Worm (Caenorhabditis elegans) whole organism, early embryonic: ENCODE results near the gene hal-2.
"Not testable (repeated sequence)": the region's sequence is repeated elsewhere in the genome, so short reads cannot be mapped to it uniquely, and the experiment has no call there.

Source experiments
- B0310.2 ChIP-seq: sonication (generic microtip); optimal IDR thresholded peaks from 2 replicates; lab custom pipeline; 2016; ENCODE audit warnings: mild to moderate bottlenecking, missing genetic modification characterization, missing compliant biosample characterization
- F13C5.2 ChIP-seq: sonication (generic microtip); optimal IDR thresholded peaks from 2 replicates; lab custom pipeline; 2017; ENCODE audit warnings: mild to moderate bottlenecking, missing genetic modification characterization, inconsistent platforms, missing compliant biosample characterization
- aly-1 ChIP-seq: sonication (generic microtip); optimal IDR thresholded peaks from 2 replicates; lab custom pipeline; 2016; ENCODE audit warnings: missing genetic modification characterization, missing compliant biosample characterization
- ama-1 ChIP-seq: fragments of 150-350 bp; optimal IDR thresholded peaks from 2 replicates; lab custom pipeline; 2014
- ceh-13 ChIP-seq: fragments of 200-800 bp; sonication (Bioruptor generic); optimal IDR thresholded peaks from 2 replicates; lab custom pipeline; 2018; ENCODE audit warnings: mild to moderate bottlenecking, missing genetic modification characterization, missing compliant biosample characterization
- ceh-36 ChIP-seq: sonication (generic microtip); optimal IDR thresholded peaks from 2 replicates; lab custom pipeline; 2016; ENCODE audit warnings: missing genetic modification characterization, inconsistent platforms, missing compliant biosample characterization
- ets-7 ChIP-seq: sonication (generic microtip); optimal IDR thresholded peaks from 2 replicates; lab custom pipeline; 2016; ENCODE audit warnings: missing genotype, missing genetic modification characterization, missing compliant biosample characterization
- flt-1 ChIP-seq: fragments of 200-800 bp; sonication (Bioruptor generic); IDR thresholded peaks from 2 replicates; pipeline ENCODE4 v1.3.6; 2022; ENCODE audit warnings: missing genetic modification characterization, missing compliant biosample characterization
- hmbx-1 ChIP-seq: sonication (generic microtip); optimal IDR thresholded peaks from 2 replicates; lab custom pipeline; 2016; ENCODE audit warnings: mild to moderate bottlenecking, missing genetic modification characterization, missing compliant biosample characterization
- hmg-4 ChIP-seq: fragments of 200-800 bp; sonication (Bioruptor generic); optimal IDR thresholded peaks from 2 replicates; lab custom pipeline; 2018; ENCODE audit warnings: mild to moderate bottlenecking, missing genetic modification characterization, missing compliant biosample characterization
- hnd-1 ChIP-seq: sonication (generic microtip); optimal IDR thresholded peaks from 2 replicates; lab custom pipeline; 2016; ENCODE audit warnings: missing genetic modification characterization, missing compliant biosample characterization
- pes-1 ChIP-seq: fragments of 200-800 bp; sonication (Bioruptor generic); IDR thresholded peaks from 2 replicates; pipeline ENCODE4 v1.3.6; 2022; ENCODE audit warnings: missing genetic modification reagents, missing genetic modification characterization, missing compliant biosample characterization
- scrt-1 ChIP-seq: fragments of 200-800 bp; sonication (Bioruptor generic); IDR thresholded peaks from 2 replicates; pipeline ENCODE4 v1.3.6; 2022; ENCODE audit warnings: missing genetic modification characterization, missing compliant biosample characterization
- sea-1 ChIP-seq: fragments of 200-800 bp; sonication (Bioruptor generic); conservative IDR thresholded peaks from 2 replicates; pipeline ENCODE4 v1.3.6; 2022; ENCODE audit warnings: missing genetic modification characterization, missing compliant biosample characterization
- tbx-11 ChIP-seq: fragments of 200-800 bp; sonication (Bioruptor generic); IDR thresholded peaks from 2 replicates; pipeline ENCODE4 v1.3.6; 2022; ENCODE audit warnings: missing genetic modification characterization, missing compliant biosample characterization
- tbx-37 ChIP-seq: fragments of 200-800 bp; sonication (Bioruptor generic); conservative IDR thresholded peaks from 2 replicates; pipeline ENCODE4 v1.3.6; 2022; ENCODE audit warnings: missing genetic modification reagents, missing genetic modification characterization, missing compliant biosample characterization
- tra-4 ChIP-seq: sonication (generic microtip); optimal IDR thresholded peaks from 2 replicates; lab custom pipeline; 2017; ENCODE audit warnings: missing genetic modification characterization, missing compliant biosample characterization

The hal-2 gene

DNA sequence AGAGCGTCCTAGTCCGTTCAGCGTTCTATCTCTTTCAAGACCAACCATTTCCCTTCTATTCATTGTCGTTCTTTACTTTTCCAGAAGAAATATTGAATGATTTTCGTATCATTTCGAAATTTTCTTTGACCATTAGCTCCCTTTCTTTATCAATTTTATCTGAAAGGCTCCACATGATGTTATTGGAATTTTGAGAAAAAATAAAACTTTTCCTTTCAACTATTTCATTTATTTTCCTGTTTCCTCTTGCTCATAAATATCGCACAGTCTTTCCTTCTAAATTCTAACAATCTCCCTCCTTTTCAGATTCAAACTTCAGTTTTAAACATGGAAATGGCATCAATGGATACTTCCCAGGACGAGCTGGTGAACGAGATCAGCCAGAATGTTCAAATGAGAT, 31.2 kb downstream of the hal-2 start, which contains the start of gene T16G12.4:
TSS of gene T16G12.4 (plus strand) at position 301 of the 400 bp plus-strand sequence.
- TF ChIP-seq tbx-11 (no peak), ets-7 (tag; lab: Kevin White, UChicago) (no peak)

ce11 chrIII:10056033-10056432, 32.7 kb downstream of the hal-2 start, which contains the start of gene T16G12.10:
Gene T16G12.10, minus strand, starts transcription at chrIII:10056133.
- TF ChIP-seq hnd-1 (tag; lab: Kevin White, UChicago) (no peak), F13C5.2 (tag; lab: Kevin White, UChicago) (no peak), sea-1 (GFP tag; lab: Robert Waterston, UW) (no peak), hmbx-1 (tag; lab: Kevin White, UChicago) (no peak), scrt-1 (GFP tag; lab: Robert Waterston, UW) (no peak), tbx-11 (no peak), B0310.2 (tag; lab: Kevin White, UChicago) (no peak), tra-4 (tag; lab: Kevin White, UChicago) (no peak), flt-1 (no peak), hmg-4 (no peak), ceh-36 (tag; lab: Kevin White, UChicago) (no peak), ceh-13 (GFP tag; lab: Kevin White, UChicago) (no peak), ets-7 (tag; lab: Kevin White, UChicago) (no peak), tbx-37 (no peak), ama-1 (lab: Kevin White, UChicago) (no peak), pes-1 (GFP tag; lab: Robert Waterston, UW) (no peak), aly-1 (tag; lab: Kevin White, UChicago) (no peak)

DNA sequence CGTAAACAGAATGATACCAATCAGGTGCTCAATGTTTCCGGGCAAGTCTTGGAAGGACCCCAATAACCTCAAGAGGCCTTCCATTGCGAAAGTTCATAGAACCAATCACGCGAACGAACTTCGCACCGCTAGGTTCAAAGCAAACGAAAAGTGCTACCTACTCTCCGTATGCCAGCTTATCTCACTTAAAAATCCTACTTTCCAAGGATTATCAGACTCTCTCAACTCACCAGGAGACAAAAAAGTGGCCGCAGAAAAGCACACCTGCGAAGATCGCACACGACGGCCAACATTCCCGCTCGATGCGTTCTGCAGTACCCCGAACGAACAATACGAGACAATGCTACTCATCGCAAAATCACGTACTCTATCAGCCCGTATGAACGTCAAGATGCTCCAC, 35.4 kb downstream of the hal-2 start, which contains the start of gene T16G12.12:
TSS of gene T16G12.12 (plus strand) at position 301 of the 400 bp plus-strand sequence.
- TF ChIP-seq pes-1 (GFP tag; lab: Robert Waterston, UW); B0310.2 (tag; lab: Kevin White, UChicago); tra-4 (tag; lab: Kevin White, UChicago): not testable (repeated sequence)

ce11 chrIII:10050321-10050720, 38.4 kb downstream of the hal-2 start, which contains the start of gene T16G12.3:
Gene T16G12.3, plus strand, starts transcription at chrIII:10050621.
- not testable (repeated sequence) for TF ChIP-seq sea-1 (GFP tag; lab: Robert Waterston, UW); tbx-11; hmg-4

- no peak for TF ChIP-seq aly-1 (tag; lab: Kevin White, UChicago)
- no peak for TF ChIP-seq hnd-1 (tag; lab: Kevin White, UChicago)
- no peak for TF ChIP-seq sea-1 (GFP tag; lab: Robert Waterston, UW)
- no peak for TF ChIP-seq tbx-37
- no peak for TF ChIP-seq ceh-36 (tag; lab: Kevin White, UChicago)
- no peak for TF ChIP-seq ama-1 (lab: Kevin White, UChicago)
- TF ChIP-seq scrt-1 (GFP tag; lab: Robert Waterston, UW), result no peak
- TF ChIP-seq hmg-4, result no peak
- no peak for TF ChIP-seq hmbx-1 (tag; lab: Kevin White, UChicago)
- TF ChIP-seq tra-4 (tag; lab: Kevin White, UChicago), result no peak
- TF ChIP-seq F13C5.2 (tag; lab: Kevin White, UChicago), result no peak
- no peak for TF ChIP-seq tbx-11
- TF ChIP-seq ets-7 (tag; lab: Kevin White, UChicago), result no peak
- no peak for TF ChIP-seq flt-1
- TF ChIP-seq B0310.2 (tag; lab: Kevin White, UChicago), result no peak
- TF ChIP-seq pes-1 (GFP tag; lab: Robert Waterston, UW), result no peak
- TF ChIP-seq ceh-13 (GFP tag; lab: Kevin White, UChicago), result no peak
Observed at ce11 chrIII:10049682-10050081, 39.0 kb downstream of the hal-2 start, which contains the start of gene T16G12.1. Gene T16G12.1, minus strand, starts transcription at chrIII:10049857.

- TF ChIP-seq ceh-36 (tag; lab: Kevin White, UChicago), result no peak
- no peak for TF ChIP-seq tbx-37
- TF ChIP-seq sea-1 (GFP tag; lab: Robert Waterston, UW), result no peak
- TF ChIP-seq B0310.2 (tag; lab: Kevin White, UChicago), result no peak
- TF ChIP-seq pes-1 (GFP tag; lab: Robert Waterston, UW), result no peak
- TF ChIP-seq ama-1 (lab: Kevin White, UChicago), result no peak
- TF ChIP-seq ceh-13 (GFP tag; lab: Kevin White, UChicago), result no peak
- TF ChIP-seq ets-7 (tag; lab: Kevin White, UChicago), result no peak
- TF ChIP-seq aly-1 (tag; lab: Kevin White, UChicago), result no peak
Observed at ce11 chrIII:10040013-10040412, 48.7 kb downstream of the hal-2 start, which contains the start of gene T16G12.7. Gene T16G12.7, minus strand, starts transcription at chrIII:10040113.
